Fruit fly (Drosophila melanogaster): ENCODE measurements around the gene Akap200.

The Akap200 gene

dm6 chr2L:8461782-8462453 lies 46.4 kb downstream of the Akap200 start:
- no peak for TF ChIP-seq EcR (GFP tag; optimal IDR thresholded peaks at IDR 0.05)
- no peak for TF ChIP-seq CG8478 (optimal IDR thresholded peaks at IDR 0.05)
- TF ChIP-seq Dll (optimal IDR thresholded peaks at IDR 0.05): no peak
- TF ChIP-seq usp (GFP tag; optimal IDR thresholded peaks at IDR 0.05): no peak
- TF ChIP-seq psq (optimal IDR thresholded peaks at IDR 0.05): no peak
- no peak for TF ChIP-seq pan (optimal IDR thresholded peaks at IDR 0.05)

- TF ChIP-seq psq (optimal IDR thresholded peaks at IDR 0.05) (no peak), CG8478 (optimal IDR thresholded peaks at IDR 0.05) (no peak), Dll (optimal IDR thresholded peaks at IDR 0.05) (no peak), pan (optimal IDR thresholded peaks at IDR 0.05) (no peak), EcR (GFP tag; optimal IDR thresholded peaks at IDR 0.05) (no peak), usp (GFP tag; optimal IDR thresholded peaks at IDR 0.05) (no peak)
These were observed 47.9 kb downstream of the Akap200 start, which contains the start of gene Agpat2 for dm6 chr2L:8463144-8464106. Agpat2 (minus strand) TSS chr2L:8463994.

- TF ChIP-seq CG8478 (optimal IDR thresholded peaks at IDR 0.05): no peak
- no peak for TF ChIP-seq psq (optimal IDR thresholded peaks at IDR 0.05)
- TF ChIP-seq usp (GFP tag; optimal IDR thresholded peaks at IDR 0.05): no peak
- no peak for TF ChIP-seq pan (optimal IDR thresholded peaks at IDR 0.05)
- no peak for TF ChIP-seq EcR (GFP tag; optimal IDR thresholded peaks at IDR 0.05)
- TF ChIP-seq Dll (optimal IDR thresholded peaks at IDR 0.05): no peak
These were observed 48.7 kb downstream of the Akap200 start, which contains the start of gene prg for dm6 chr2L:8464107-8464582. prg (plus strand) TSS chr2L:8464488.

dm6 chr2L:8466643-8467042 lies 51.2 kb downstream of the Akap200 start, which contains the start of gene dachs:
dachs (plus strand) TSS chr2L:8466817.
- TF ChIP-seq EcR (GFP tag; optimal IDR thresholded peaks at IDR 0.05) (no peak), usp (GFP tag; optimal IDR thresholded peaks at IDR 0.05) (no peak), psq (optimal IDR thresholded peaks at IDR 0.05) (no peak), Dll (optimal IDR thresholded peaks at IDR 0.05) (no peak), CG8478 (optimal IDR thresholded peaks at IDR 0.05) (no peak), pan (optimal IDR thresholded peaks at IDR 0.05) (no peak)

- TF ChIP-seq usp (GFP tag; optimal IDR thresholded peaks at IDR 0.05) (no peak), EcR (GFP tag; optimal IDR thresholded peaks at IDR 0.05) (no peak), psq (optimal IDR thresholded peaks at IDR 0.05) (no peak), Dll (optimal IDR thresholded peaks at IDR 0.05) (no peak), CG8478 (optimal IDR thresholded peaks at IDR 0.05) (no peak), pan (optimal IDR thresholded peaks at IDR 0.05) (no peak)
These were observed 53.6 kb downstream of the Akap200 start for dm6 chr2L:8468929-8469681.

- TF ChIP-seq EcR (GFP tag; optimal IDR thresholded peaks at IDR 0.05) (no peak), pan (optimal IDR thresholded peaks at IDR 0.05) (no peak), psq (optimal IDR thresholded peaks at IDR 0.05) (no peak), Dll (optimal IDR thresholded peaks at IDR 0.05) (no peak), CG8478 (optimal IDR thresholded peaks at IDR 0.05) (no peak), usp (GFP tag; optimal IDR thresholded peaks at IDR 0.05) (no peak)
These were observed 56.2 kb downstream of the Akap200 start for dm6 chr2L:8471667-8472066.

dm6 chr2L:8473448-8473847 lies 58.0 kb downstream of the Akap200 start:
- TF ChIP-seq Dll (optimal IDR thresholded peaks at IDR 0.05) (no peak), psq (optimal IDR thresholded peaks at IDR 0.05) (no peak), CG8478 (optimal IDR thresholded peaks at IDR 0.05) (no peak)

- TF ChIP-seq pan (optimal IDR thresholded peaks at IDR 0.05) (no peak), Dll (optimal IDR thresholded peaks at IDR 0.05) (no peak), EcR (GFP tag; optimal IDR thresholded peaks at IDR 0.05) (no peak), usp (GFP tag; optimal IDR thresholded peaks at IDR 0.05) (no peak), CG8478 (optimal IDR thresholded peaks at IDR 0.05) (no peak), psq (optimal IDR thresholded peaks at IDR 0.05) (no peak)
These were observed 61.6 kb downstream of the Akap200 start, which contains the start of gene CheA29a for dm6 chr2L:8477049-8477448. CheA29a (plus strand) TSS chr2L:8477349.

- TF ChIP-seq CG8478 (optimal IDR thresholded peaks at IDR 0.05) (no peak), usp (GFP tag; optimal IDR thresholded peaks at IDR 0.05) (no peak), psq (optimal IDR thresholded peaks at IDR 0.05) (no peak), EcR (GFP tag; optimal IDR thresholded peaks at IDR 0.05) (no peak), Dll (optimal IDR thresholded peaks at IDR 0.05) (no peak), pan (optimal IDR thresholded peaks at IDR 0.05) (no peak)
These were observed 62.5 kb downstream of the Akap200 start for dm6 chr2L:8477971-8478370.

- no peak for TF ChIP-seq EcR (GFP tag; optimal IDR thresholded peaks at IDR 0.05)
- peak; percentile 50 for TF ChIP-seq Dll (optimal IDR thresholded peaks at IDR 0.05)
These were observed 62.9 kb downstream of the Akap200 start for dm6 chr2L:8478379-8478778.

dm6 chr2L:8478911-8479706 lies 63.6 kb downstream of the Akap200 start:
- TF ChIP-seq CG8478 (optimal IDR thresholded peaks at IDR 0.05): no peak
